Fruit fly (Drosophila melanogaster): Measurements from ENCODE around the gene CG15418.

DNA sequence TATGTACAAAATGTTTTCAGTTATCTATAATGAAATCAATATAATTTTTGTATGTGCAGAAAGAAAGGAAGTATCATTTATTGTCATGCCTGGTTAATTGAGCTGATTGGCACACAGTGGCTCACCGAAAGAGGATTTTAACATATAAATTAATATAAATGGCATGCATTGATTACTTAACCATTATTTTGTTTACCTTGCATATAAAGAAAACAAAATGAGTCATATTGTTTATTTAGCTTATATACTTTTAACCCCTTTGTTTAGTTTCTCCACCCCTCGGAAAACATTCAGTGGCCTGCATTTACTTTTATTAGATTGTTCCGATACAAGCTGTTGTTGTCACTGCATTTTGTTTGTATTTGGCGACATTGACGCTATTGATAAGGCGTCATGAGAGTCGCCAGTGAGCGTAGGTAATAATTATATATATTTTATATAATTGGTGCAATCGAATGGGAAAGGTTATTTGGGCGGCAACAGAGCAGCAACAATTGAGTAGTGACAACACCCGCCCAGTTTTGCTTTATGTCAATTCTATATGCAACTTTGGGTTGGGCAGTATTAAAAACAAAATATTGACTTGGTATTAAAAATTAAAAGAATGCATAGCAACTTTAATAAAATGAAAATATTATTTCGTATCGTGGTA lies 26.1 kb upstream of the CG15418 start:
- TF ChIP-seq psq (optimal IDR thresholded peaks at IDR 0.05) (no peak), Dll (optimal IDR thresholded peaks at IDR 0.05) (no peak), pan (optimal IDR thresholded peaks at IDR 0.05) (no peak), usp (GFP tag; optimal IDR thresholded peaks at IDR 0.05) (no peak)
